Worm (Caenorhabditis elegans) whole organism, L4 larva: ENCODE results near the gene srlf-34.

Experiments
- R02D3.7 ChIP-seq: fragments of 150-350 bp; sonication (generic microtip); optimal IDR thresholded peaks from 3 replicates; lab custom pipeline; 2014; ENCODE audit warnings: missing biosample characterization, missing genetic modification characterization
- Y75B8A.6 ChIP-seq: fragments of 200-800 bp; sonication (Bioruptor generic); IDR thresholded peaks from 2 replicates; pipeline ENCODE4 v1.3.6; 2022; ENCODE audit warnings: missing genetic modification reagents, missing genetic modification characterization, missing compliant biosample characterization
- aha-1 ChIP-seq: fragments of 150-350 bp; peaks from one replicate; lab custom pipeline; 2014; ENCODE audit warnings: missing biosample characterization, missing genetic modification characterization
- ama-1 ChIP-seq: fragments of 150-350 bp; optimal IDR thresholded peaks from 2 replicates; lab custom pipeline; 2014; ENCODE audit warnings: inconsistent platforms, mixed read lengths
- attf-4 ChIP-seq: sonication (generic microtip); optimal IDR thresholded peaks from 3 replicates; lab custom pipeline; 2017; ENCODE audit warnings: missing biosample characterization, missing genetic modification characterization
- ceh-20 ChIP-seq: fragments of 200-800 bp; sonication (Bioruptor generic); IDR thresholded peaks from 2 replicates; pipeline ENCODE4 v1.3.6; 2022; ENCODE audit warnings: missing genetic modification reagents, missing genetic modification characterization, missing compliant biosample characterization
- ceh-32 ChIP-seq: sonication (generic microtip); optimal IDR thresholded peaks from 2 replicates; lab custom pipeline; 2016; ENCODE audit warnings: mild to moderate bottlenecking, missing genetic modification characterization, missing compliant biosample characterization; ENCODE audit not compliant: poor library complexity
- ceh-44 ChIP-seq: fragments of 200-800 bp; sonication (Bioruptor generic); IDR thresholded peaks from 2 replicates; pipeline ENCODE4 v1.3.6; 2022; ENCODE audit warnings: missing genetic modification reagents, missing genetic modification characterization, missing compliant biosample characterization
- dmd-6 ChIP-seq: fragments of 200-800 bp; sonication (Bioruptor generic); IDR thresholded peaks from 2 replicates; pipeline ENCODE4 v1.3.6; 2022; ENCODE audit warnings: missing genetic modification reagents, missing genetic modification characterization, missing compliant biosample characterization
- dmd-9 ChIP-seq: fragments of 200-800 bp; sonication (Bioruptor generic); IDR thresholded peaks from 2 replicates; pipeline ENCODE4 v1.3.6; 2022; ENCODE audit warnings: missing genetic modification reagents, missing genetic modification characterization, missing compliant biosample characterization
- dve-1 ChIP-seq: sonication (generic microtip); optimal IDR thresholded peaks from 2 replicates; lab custom pipeline; 2017; ENCODE audit warnings: antibody characterized with exemption, mild to moderate bottlenecking, missing genetic modification characterization, missing compliant biosample characterization; ENCODE audit not compliant: insufficient read depth
- hif-1 ChIP-seq, 2 experiments: sonication (generic microtip); optimal IDR thresholded peaks; 2 replicates each; lab custom pipeline; 2016 to 2017; ENCODE audit warnings: missing compliant biosample characterization in 2 of 2, missing genetic modification characterization in 2 of 2, missing genetic modification reagents in 2 of 2, missing genotype in 2 of 2, mild to moderate bottlenecking in 1 of 2
- hlh-11 ChIP-seq: fragments of 200-800 bp; sonication (Bioruptor generic); optimal IDR thresholded peaks from 2 replicates; lab custom pipeline; 2018; ENCODE audit warnings: mild to moderate bottlenecking, missing genetic modification characterization, missing compliant biosample characterization
- hlh-30 ChIP-seq: sonication (generic microtip); optimal IDR thresholded peaks from 2 replicates; lab custom pipeline; 2017; ENCODE audit warnings: antibody characterized with exemption, mild to moderate bottlenecking, missing genetic modification characterization, missing compliant biosample characterization; ENCODE audit not compliant: insufficient read depth
- lir-3 ChIP-seq: sonication (generic microtip); optimal IDR thresholded peaks from 2 replicates; lab custom pipeline; 2016; ENCODE audit warnings: mild to moderate bottlenecking, missing genetic modification characterization, missing compliant biosample characterization
- lsy-2 ChIP-seq, 2 experiments: fragments of 150-350 bp in 1 of 2; sonication (generic microtip) in 1 of 2; optimal IDR thresholded peaks; 2 replicates each; lab custom pipeline; 2014 to 2017; ENCODE audit warnings: missing biosample characterization in 2 of 2, missing genetic modification characterization in 2 of 2
- mdl-1 ChIP-seq, 2 experiments: fragments of 150-350 bp in 1 of 2; sonication (generic microtip) in 1 of 2; optimal IDR thresholded peaks; 2 replicates each; lab custom pipeline; 2014 to 2017; ENCODE audit warnings: missing biosample characterization in 2 of 2, missing genetic modification characterization in 2 of 2
- mep-1 ChIP-seq: fragments of 150-350 bp; sonication (generic microtip); optimal IDR thresholded peaks from 3 replicates; lab custom pipeline; 2014; ENCODE audit warnings: missing biosample characterization, missing genetic modification characterization
- mxl-3 ChIP-seq: fragments of 200-800 bp; sonication (Bioruptor generic); optimal IDR thresholded peaks from 2 replicates; lab custom pipeline; 2018; ENCODE audit warnings: mild to moderate bottlenecking, missing genetic modification characterization, missing compliant biosample characterization
- nhr-11 ChIP-seq: fragments of 150-350 bp; optimal IDR thresholded peaks from 2 replicates; lab custom pipeline; 2014; ENCODE audit warnings: missing biosample characterization, missing genetic modification characterization
- nhr-111 ChIP-seq: fragments of 200-800 bp; sonication (Bioruptor generic); optimal IDR thresholded peaks from 2 replicates; lab custom pipeline; 2018; ENCODE audit warnings: mild to moderate bottlenecking, missing genetic modification characterization, missing compliant biosample characterization
- nhr-237 ChIP-seq: sonication (generic microtip); optimal IDR thresholded peaks from 2 replicates; lab custom pipeline; 2017; ENCODE audit warnings: missing biosample characterization, missing genetic modification characterization
- nhr-28 ChIP-seq: fragments of 150-350 bp; optimal IDR thresholded peaks from 2 replicates; lab custom pipeline; 2014; ENCODE audit warnings: missing biosample characterization, missing genetic modification characterization
- pha-4 ChIP-seq, 2 experiments: fragments of 150-350 bp in 1 of 2; fragments of 200-800 bp in 1 of 2; sonication (Bioruptor generic) in 1 of 2; IDR thresholded peaks in 1 of 2; optimal IDR thresholded peaks in 1 of 2; 2 replicates each; pipeline versions ENCODE4 v1.3.6 to Lab custom; 2014 to 2022; ENCODE audit warnings: missing genetic modification characterization in 2 of 2, missing genetic modification reagents in 2 of 2, missing biosample characterization in 1 of 2, missing compliant biosample characterization in 1 of 2
- php-3 ChIP-seq: fragments of 200-800 bp; sonication (Bioruptor generic); IDR thresholded peaks from 2 replicates; pipeline ENCODE4 v1.3.6; 2022; ENCODE audit warnings: missing genetic modification reagents, missing genetic modification characterization, missing compliant biosample characterization
- pqm-1 ChIP-seq: sonication (generic microtip); optimal IDR thresholded peaks from 2 replicates; lab custom pipeline; 2017; ENCODE audit warnings: missing biosample characterization, missing genetic modification characterization
- spr-3 ChIP-seq: fragments of 200-800 bp; sonication (Bioruptor generic); optimal IDR thresholded peaks from 2 replicates; lab custom pipeline; 2018; ENCODE audit warnings: mild to moderate bottlenecking, missing genetic modification characterization, missing compliant biosample characterization
- tag-97 ChIP-seq: fragments of 200-800 bp; sonication (Bioruptor generic); IDR thresholded peaks from 2 replicates; pipeline ENCODE4 v1.3.6; 2022; ENCODE audit warnings: missing genetic modification characterization, missing compliant biosample characterization
- tra-1 ChIP-seq: fragments of 200-800 bp; sonication (Bioruptor generic); IDR thresholded peaks from 2 replicates; pipeline ENCODE4 v1.3.6; 2022; ENCODE audit warnings: missing genetic modification reagents, missing genetic modification characterization, missing compliant biosample characterization
- unc-130 ChIP-seq: sonication (generic microtip); optimal IDR thresholded peaks from 2 replicates; lab custom pipeline; 2016; ENCODE audit warnings: missing genetic modification reagents, missing genetic modification characterization, missing compliant biosample characterization
- unc-62 ChIP-seq, 3 experiments: fragments of 150-350 bp in 1 of 3; sonication (generic microtip); optimal IDR thresholded peaks in 2 of 3; peaks in 1 of 3; 1 replicate in 1 of 3; 2 replicates in 2 of 3; lab custom pipeline; 2014 to 2017; ENCODE audit warnings: missing biosample characterization in 3 of 3, missing genetic modification characterization in 3 of 3, missing genetic modification reagents in 3 of 3, missing genotype in 1 of 3

srlf-34 gene

ce11 chrII:10281674-10282073 lies 30.4 kb upstream of the srlf-34 start:
- TF ChIP-seq pqm-1: peak; percentile 27
- no peak for TF ChIP-seq mep-1 (tag; lab: Kevin White, UChicago)
- peak in 1 of 2 experiments; percentile 2 for TF ChIP-seq mdl-1 (tag; optimal IDR thresholded peaks at IDR 0.05; lab: Kevin White, UChicago)
- peak; percentile 17 for TF ChIP-seq dve-1 (tag; lab: Kevin White, UChicago)
- TF ChIP-seq nhr-11 (tag; lab: Kevin White, UChicago): no peak
- TF ChIP-seq aha-1 (tag; lab: Kevin White, UChicago): no peak
- TF ChIP-seq tag-97 (GFP tag; lab: Robert Waterston, UW): no peak

- TF ChIP-seq ceh-32 (tag; lab: Kevin White, UChicago) (no peak), hif-1 (tag; optimal IDR thresholded peaks at IDR 0.05; lab: Kevin White, UChicago) (no peak), nhr-237 (tag; lab: Kevin White, UChicago) (no peak), aha-1 (tag; lab: Kevin White, UChicago) (peak; percentile 69), php-3 (GFP tag; lab: Robert Waterston, UW) (no peak)
- TF ChIP-seq, all 104 proteins: peak for 1
Measured at ce11 chrII:10283145-10283544, 28.9 kb upstream of the srlf-34 start.

ce11 chrII:10284991-10285390 lies 27.1 kb upstream of the srlf-34 start:
- TF ChIP-seq unc-130 (GFP tag; lab: Kevin White, UChicago): no peak
- TF ChIP-seq unc-62 (GFP tag; optimal IDR thresholded peaks at IDR 0.05 in 1 of 2; lab: Kevin White, UChicago): peak in 1 of 2 experiments; percentile 98
- TF ChIP-seq unc-62 (tag; optimal IDR thresholded peaks at IDR 0.05; lab: Kevin White, UChicago): no peak

- TF ChIP-seq attf-4 (no peak), nhr-237 (tag; lab: Kevin White, UChicago) (no peak), mdl-1 (tag; optimal IDR thresholded peaks at IDR 0.05; lab: Kevin White, UChicago) (peak in 1 of 2 experiments; percentile 39), mxl-3 (GFP tag; lab: Kevin White, UChicago) (peak; percentile 78), pha-4 (GFP tag; IDR thresholded peaks at IDR 0.05; lab: Robert Waterston, UW) (no peak), pha-4 (tag; optimal IDR thresholded peaks at IDR 0.05; lab: Kevin White, UChicago) (no peak), hlh-11 (tag; lab: Kevin White, UChicago) (peak; percentile 48), hlh-30 (tag; lab: Kevin White, UChicago) (peak; percentile 70)
- TF ChIP-seq, all 104 proteins: peak for 4
Measured at ce11 chrII:10288926-10289325, 23.2 kb upstream of the srlf-34 start.

ce11 chrII:10294262-10294661 lies 17.8 kb upstream of the srlf-34 start:
- TF ChIP-seq nhr-28 (tag; lab: Kevin White, UChicago) (peak; percentile 68), dmd-6 (GFP tag; lab: Robert Waterston, UW) (peak; percentile 38), mdl-1 (tag; optimal IDR thresholded peaks at IDR 0.05; lab: Kevin White, UChicago) (peak in 1 of 2 experiments; percentile 51), unc-62 (GFP tag; optimal IDR thresholded peaks at IDR 0.05 in 1 of 2; lab: Kevin White, UChicago) (peak in 1 of 2 experiments; percentile 81), unc-62 (tag; optimal IDR thresholded peaks at IDR 0.05; lab: Kevin White, UChicago) (no peak), hlh-30 (tag; lab: Kevin White, UChicago) (peak; percentile 46), spr-3 (no peak), tra-1 (GFP tag; lab: Robert Waterston, UW) (peak; percentile 57; the same call in 1 of the 2 replicates), Y75B8A.6 (GFP tag; lab: Robert Waterston, UW) (no peak), R02D3.7 (tag; lab: Kevin White, UChicago) (no peak), hlh-11 (tag; lab: Kevin White, UChicago) (no peak), ceh-20 (peak; percentile 34; the same call in 1 of the 2 replicates), ama-1 (lab: Kevin White, UChicago) (no peak), lir-3 (tag; lab: Kevin White, UChicago) (no peak), ceh-44 (GFP tag; lab: Robert Waterston, UW) (no peak), nhr-111 (GFP tag; lab: Kevin White, UChicago) (no peak), lsy-2 (tag; optimal IDR thresholded peaks at IDR 0.05; lab: Kevin White, UChicago) (peak in 1 of 2 experiments; percentile 37), dmd-9 (GFP tag; lab: Robert Waterston, UW) (no peak)
